Worm (Caenorhabditis elegans) whole organism, late embryonic: ENCODE results near the gene srg-38.

Experiments used
- ama-1 ChIP-seq: fragments of 150-350 bp; optimal IDR thresholded peaks from 2 replicates; lab custom pipeline; 2014
- ceh-14 ChIP-seq: sonication (generic microtip); optimal IDR thresholded peaks from 2 replicates; lab custom pipeline; 2016; ENCODE audit warnings: missing genotype, missing genetic modification characterization, missing compliant biosample characterization
- ceh-22 ChIP-seq: sonication (generic microtip); optimal IDR thresholded peaks from 2 replicates; lab custom pipeline; 2017; ENCODE audit warnings: missing biosample characterization, missing genetic modification characterization
- ceh-9 ChIP-seq: sonication (generic microtip); optimal IDR thresholded peaks from 2 replicates; lab custom pipeline; 2016; ENCODE audit warnings: mild to moderate bottlenecking, missing genetic modification characterization, inconsistent platforms, missing compliant biosample characterization
- fkh-6 ChIP-seq: sonication (generic microtip); optimal IDR thresholded peaks from 2 replicates; lab custom pipeline; 2016; ENCODE audit warnings: missing genetic modification characterization, missing compliant biosample characterization
- nfya-1 ChIP-seq: sonication (generic microtip); optimal IDR thresholded peaks from 2 replicates; lab custom pipeline; 2017; ENCODE audit warnings: missing genetic modification characterization, mild to moderate bottlenecking, missing compliant biosample characterization, antibody characterized with exemption, moderate library complexity
- odd-2 ChIP-seq: sonication (generic microtip); optimal IDR thresholded peaks from 2 replicates; lab custom pipeline; 2017; ENCODE audit warnings: antibody characterized with exemption, mild to moderate bottlenecking, missing genetic modification characterization, missing compliant biosample characterization
- pqm-1 ChIP-seq: sonication (generic microtip); optimal IDR thresholded peaks from 2 replicates; lab custom pipeline; 2016; ENCODE audit warnings: missing genetic modification characterization, missing compliant biosample characterization
- rnt-1 ChIP-seq: sonication (generic microtip); optimal IDR thresholded peaks from 2 replicates; lab custom pipeline; 2016; ENCODE audit warnings: missing genetic modification characterization, missing compliant biosample characterization
- syd-9 ChIP-seq: sonication (generic microtip); optimal IDR thresholded peaks from 2 replicates; lab custom pipeline; 2016; ENCODE audit warnings: mild to moderate bottlenecking, missing genetic modification characterization, moderate library complexity, missing compliant biosample characterization

DNA sequence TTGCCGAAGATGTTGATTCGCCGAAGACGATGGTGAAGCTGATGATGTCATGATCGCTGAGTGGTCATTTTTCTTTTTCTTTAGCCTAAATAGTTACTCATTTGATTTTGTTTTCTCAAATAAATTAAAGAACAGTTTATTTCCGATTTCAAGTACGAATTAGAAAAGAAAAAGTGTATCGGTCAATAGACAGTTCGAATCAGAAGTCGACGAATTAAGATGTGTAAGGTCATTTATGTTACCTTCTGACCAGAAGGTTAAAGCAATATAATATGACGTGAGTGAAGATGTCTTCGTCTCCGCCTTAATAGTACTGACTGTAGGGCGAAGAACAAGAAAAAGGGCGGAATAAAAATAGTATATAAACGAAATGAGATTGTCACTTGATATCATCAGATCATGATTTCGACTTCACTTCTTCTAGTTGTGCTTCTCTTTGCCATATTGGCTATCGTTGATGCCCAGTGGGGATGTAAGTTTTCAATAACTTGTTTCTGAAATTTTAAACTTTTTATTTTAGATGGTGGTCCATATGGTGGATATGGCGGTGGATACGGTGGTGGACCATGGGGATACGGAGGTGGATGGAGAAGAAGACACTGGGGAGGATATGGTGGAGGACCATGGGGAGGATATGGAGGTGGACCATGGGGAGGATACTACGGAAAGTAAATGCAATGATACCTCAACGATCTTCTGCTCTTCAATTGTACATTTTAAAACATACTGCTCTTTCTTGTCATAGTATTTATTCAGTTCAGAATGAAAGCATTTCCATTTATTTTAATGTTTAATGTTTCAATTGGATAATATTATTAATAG is 8.3 kb downstream of the srg-38 start, which contains the start of the genes T19C4.24 and nlp-33:
- TF ChIP-seq ceh-14 (tag; lab: Kevin White, UChicago) (no peak), fkh-6 (no peak), nfya-1 (tag; lab: Kevin White, UChicago) (no peak), odd-2 (tag; lab: Kevin White, UChicago) (no peak), pqm-1 (no peak), syd-9 (tag; lab: Kevin White, UChicago) (no peak), ama-1 (lab: Kevin White, UChicago) (no peak), rnt-1 (tag; lab: Kevin White, UChicago) (no peak), ceh-9 (no peak), ceh-22 (tag; lab: Kevin White, UChicago) (no peak)
